Worm (Caenorhabditis elegans) whole organism, young adult: ENCODE results near the gene F21D5.3.

Experiments used
- F22D6.2 ChIP-seq: sonication (generic microtip); optimal IDR thresholded peaks from 2 replicates; lab custom pipeline; 2016; ENCODE audit warnings: mild to moderate bottlenecking, missing genetic modification characterization, missing compliant biosample characterization
- F49E8.2 ChIP-seq: sonication (generic microtip); optimal IDR thresholded peaks from 3 replicates; lab custom pipeline; 2017; ENCODE audit warnings: missing genetic modification characterization, mild to moderate bottlenecking, missing compliant biosample characterization, antibody characterized with exemption, moderate library complexity; ENCODE audit not compliant: insufficient read depth
- F57A8.1 ChIP-seq: fragments of 200-800 bp; sonication (Bioruptor generic); optimal IDR thresholded peaks from 2 replicates; lab custom pipeline; 2018; ENCODE audit warnings: mild to moderate bottlenecking, missing genetic modification characterization, moderate library complexity, missing compliant biosample characterization
- K12H6.12 ChIP-seq: fragments of 200-800 bp; sonication (Bioruptor generic); optimal IDR thresholded peaks from 2 replicates; lab custom pipeline; 2018; ENCODE audit warnings: mild to moderate bottlenecking, missing genetic modification characterization, missing compliant biosample characterization
- bed-1 ChIP-seq: fragments of 200-800 bp; sonication (Bioruptor generic); IDR thresholded peaks from 2 replicates; pipeline ENCODE4 v1.3.6; 2022; ENCODE audit warnings: missing genetic modification reagents, missing genetic modification characterization, missing compliant biosample characterization
- ccch-3 ChIP-seq: fragments of 200-800 bp; sonication (Bioruptor generic); optimal IDR thresholded peaks from 2 replicates; lab custom pipeline; 2018; ENCODE audit warnings: mild to moderate bottlenecking, missing genetic modification characterization, missing compliant biosample characterization
- cebp-1 ChIP-seq, 2 experiments: fragments of 200-800 bp in 1 of 2; sonication (Bioruptor generic) in 1 of 2; sonication (generic microtip) in 1 of 2; IDR thresholded peaks in 1 of 2; optimal IDR thresholded peaks in 1 of 2; 2 replicates each; pipeline versions ENCODE4 v1.3.6 to Lab custom; 2017 to 2022; ENCODE audit warnings: missing compliant biosample characterization in 2 of 2, missing genetic modification characterization in 2 of 2, mild to moderate bottlenecking in 1 of 2, missing genetic modification reagents in 1 of 2, moderate library complexity in 1 of 2
- ceh-58 ChIP-seq: fragments of 200-800 bp; sonication (Bioruptor generic); IDR thresholded peaks from 2 replicates; pipeline ENCODE4 v1.3.6; 2022; ENCODE audit warnings: missing genetic modification characterization, missing compliant biosample characterization
- ceh-79 ChIP-seq: sonication (generic microtip); optimal IDR thresholded peaks from 2 replicates; lab custom pipeline; 2017; ENCODE audit warnings: mild to moderate bottlenecking, missing genetic modification characterization, missing compliant biosample characterization
- ets-4 ChIP-seq: fragments of 200-800 bp; sonication (Bioruptor generic); optimal IDR thresholded peaks from 2 replicates; lab custom pipeline; 2018; ENCODE audit warnings: mild to moderate bottlenecking, missing genetic modification characterization, missing compliant biosample characterization
- him-1 ChIP-seq: sonication (generic microtip); optimal IDR thresholded peaks from 2 replicates; lab custom pipeline; 2016; ENCODE audit warnings: missing genotype, missing genetic modification reagents, missing genetic modification characterization, missing compliant biosample characterization
- hlh-12 ChIP-seq: sonication (generic microtip); optimal IDR thresholded peaks from 2 replicates; lab custom pipeline; 2016; ENCODE audit warnings: missing genetic modification characterization, missing compliant biosample characterization
- hlh-26 ChIP-seq: fragments of 200-800 bp; sonication (Bioruptor generic); conservative IDR thresholded peaks from 2 replicates; pipeline ENCODE4 v1.3.6; 2022; ENCODE audit warnings: missing genetic modification reagents, missing genetic modification characterization, missing compliant biosample characterization
- hmg-1.2 ChIP-seq: fragments of 200-800 bp; sonication (Bioruptor generic); IDR thresholded peaks from 2 replicates; pipeline ENCODE4 v1.3.6; 2022; ENCODE audit warnings: missing genetic modification reagents, missing genetic modification characterization, missing compliant biosample characterization
- hsf-1 ChIP-seq: fragments of 200-800 bp; sonication (Bioruptor generic); IDR thresholded peaks from 2 replicates; pipeline ENCODE4 v1.3.6; 2022; ENCODE audit warnings: missing genetic modification reagents, missing genetic modification characterization, missing compliant biosample characterization
- let-607 ChIP-seq, 2 experiments: fragments of 200-800 bp in 1 of 2; sonication (Bioruptor generic) in 1 of 2; sonication (generic microtip) in 1 of 2; optimal IDR thresholded peaks; 2 replicates each; lab custom pipeline; 2016 to 2018; ENCODE audit warnings: mild to moderate bottlenecking in 2 of 2, missing compliant biosample characterization in 2 of 2, missing genetic modification characterization in 2 of 2, moderate library complexity in 2 of 2, missing genotype in 1 of 2
- madf-8 ChIP-seq: fragments of 200-800 bp; sonication (Bioruptor generic); conservative IDR thresholded peaks from 2 replicates; pipeline ENCODE4 v1.3.6; 2022; ENCODE audit warnings: missing genetic modification reagents, missing genetic modification characterization, missing compliant biosample characterization
- mes-4 ChIP-seq: sonication (generic microtip); optimal IDR thresholded peaks from 2 replicates; lab custom pipeline; 2016; ENCODE audit warnings: missing genotype, missing genetic modification characterization, missing compliant biosample characterization
- pbrm-1 ChIP-seq: fragments of 200-800 bp; sonication (Bioruptor generic); IDR thresholded peaks from 2 replicates; pipeline ENCODE4 v1.3.6; 2022; ENCODE audit warnings: missing genetic modification reagents, missing genetic modification characterization, missing compliant biosample characterization
- rcor-1 ChIP-seq: fragments of 200-800 bp; sonication (Bioruptor generic); IDR thresholded peaks from 2 replicates; pipeline ENCODE4 v1.3.6; 2022; ENCODE audit warnings: missing genetic modification reagents, missing genetic modification characterization, missing compliant biosample characterization
- sea-2 ChIP-seq: fragments of 200-800 bp; sonication (Bioruptor generic); IDR thresholded peaks from 2 replicates; pipeline ENCODE4 v1.3.6; 2022; ENCODE audit warnings: missing genetic modification characterization, missing compliant biosample characterization
- unc-130 ChIP-seq: sonication (generic microtip); optimal IDR thresholded peaks from 2 replicates; lab custom pipeline; 2016; ENCODE audit warnings: missing genetic modification reagents, missing genetic modification characterization, missing compliant biosample characterization
- ztf-28 ChIP-seq: fragments of 200-800 bp; sonication (Bioruptor generic); IDR thresholded peaks from 2 replicates; pipeline ENCODE4 v1.3.6; 2022; ENCODE audit warnings: missing genetic modification reagents, missing genetic modification characterization, missing compliant biosample characterization

The F21D5.3 gene

DNA sequence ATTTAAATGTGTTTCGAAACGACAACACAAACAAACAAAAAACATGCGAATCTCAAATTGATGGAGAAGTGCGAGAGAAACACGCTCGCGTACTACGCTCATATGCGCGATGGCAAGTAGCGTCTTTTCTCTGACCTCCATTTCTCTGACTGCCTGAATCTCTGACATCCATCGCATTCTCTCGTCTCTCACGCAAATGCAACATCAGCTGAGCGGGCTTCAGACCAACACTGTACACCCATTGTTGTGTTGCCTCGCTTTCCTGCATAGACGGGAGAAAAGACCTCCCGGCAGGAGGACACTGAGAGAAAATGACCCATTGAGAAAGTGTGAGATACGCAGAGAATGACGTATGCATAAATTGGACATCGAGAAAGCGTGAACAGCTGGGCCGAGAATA is 51.6 kb downstream of the F21D5.3 start (continued):
- TF ChIP-seq hsf-1 (GFP tag; lab: Robert Waterston, UW), result no peak
- TF ChIP-seq hlh-12 (tag; lab: Kevin White, UChicago), result no peak
- TF ChIP-seq ceh-79, result no peak
- TF ChIP-seq rcor-1 (GFP tag; lab: Robert Waterston, UW), result no peak
- TF ChIP-seq hlh-26 (GFP tag; lab: Robert Waterston, UW), result no peak
- no peak for TF ChIP-seq let-607 (tag; optimal IDR thresholded peaks at IDR 0.05; lab: Kevin White, UChicago)
- no peak for TF ChIP-seq ccch-3 (GFP tag; lab: Kevin White, UChicago)
- TF ChIP-seq ceh-58 (GFP tag; lab: Robert Waterston, UW), result no peak
- no peak for TF ChIP-seq unc-130 (GFP tag; lab: Kevin White, UChicago)
- no peak for TF ChIP-seq him-1 (tag; lab: Kevin White, UChicago)
- TF ChIP-seq bed-1, result no peak
- peak; percentile 77 for TF ChIP-seq hmg-1.2 (GFP tag; lab: Robert Waterston, UW)
- TF ChIP-seq K12H6.12 (tag; lab: Kevin White, UChicago), result peak; percentile 57
- TF ChIP-seq madf-8 (GFP tag; lab: Robert Waterston, UW), result no peak
- no peak for TF ChIP-seq sea-2 (GFP tag; lab: Robert Waterston, UW)
- peak; percentile 18 for TF ChIP-seq ets-4 (GFP tag; lab: Kevin White, UChicago)
- TF ChIP-seq pbrm-1 (GFP tag; lab: Robert Waterston, UW), result no peak
- TF ChIP-seq F22D6.2 (tag; lab: Kevin White, UChicago), result no peak
- TF ChIP-seq F49E8.2 (tag; lab: Kevin White, UChicago), result no peak
- TF ChIP-seq F57A8.1, result no peak

DNA sequence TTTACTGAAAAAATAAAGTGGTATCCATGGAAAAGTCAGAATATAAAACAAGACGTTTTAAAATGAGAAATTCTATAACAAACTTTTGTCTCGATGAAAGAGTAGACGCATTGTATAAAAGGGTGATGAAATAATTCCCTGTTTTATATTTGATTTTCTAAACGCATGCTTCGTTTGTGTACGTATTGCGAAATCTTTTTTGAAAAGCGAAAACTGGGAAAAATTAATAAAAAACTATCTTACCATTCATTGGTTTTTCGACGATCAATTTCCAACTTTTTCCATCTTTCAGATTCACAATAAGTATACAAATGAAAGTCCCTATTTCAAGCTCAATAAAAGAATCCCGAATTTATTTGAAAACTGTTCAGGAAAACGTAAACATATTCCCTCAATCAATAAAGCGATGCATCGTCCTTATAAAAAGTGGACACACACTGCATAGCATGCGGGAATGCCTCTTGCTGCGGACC is 54.3 kb downstream of the F21D5.3 start, which contains the start of gene C33D9.13:
C33D9.13 (minus strand) TSS at position 423 of the 473 bp plus-strand sequence.
- no peak for TF ChIP-seq mes-4 (tag; lab: Kevin White, UChicago)
- TF ChIP-seq ztf-28 (GFP tag; lab: Robert Waterston, UW), result no peak
- peak; percentile 92 for TF ChIP-seq cebp-1 (GFP tag; IDR thresholded peaks at IDR 0.05; lab: Robert Waterston, UW)
- TF ChIP-seq cebp-1 (tag; optimal IDR thresholded peaks at IDR 0.05; lab: Kevin White, UChicago), result peak; percentile 98
